Fruit fly (Drosophila melanogaster) whole organism: ENCODE results near the gene strat.

Experiments used
- CG8478 ChIP-seq: fragments of >200 bp; optimal IDR thresholded peaks from 2 replicates; lab custom pipeline; 2018; ENCODE audit warnings: inconsistent platforms
- pan ChIP-seq: fragments of >200 bp; optimal IDR thresholded peaks from 2 replicates; lab custom pipeline; 2017

- TF ChIP-seq pan (lab: Kevin White, UChicago) (no peak), CG8478 (lab: Kevin White, UChicago) (no peak)
Observed at dm6 chr2L:8274127-8274526, 46.0 kb upstream of the strat start.
